Worm (Caenorhabditis elegans) whole organism, L2 larva: Measurements from ENCODE around the gene sdz-27.

Experiments
- aly-2 ChIP-seq: fragments of 150-350 bp; optimal IDR thresholded peaks from 2 replicates; lab custom pipeline; 2014; ENCODE audit warnings: missing biosample characterization, missing genetic modification characterization
- elt-3 ChIP-seq: sonication (generic microtip); optimal IDR thresholded peaks from 2 replicates; lab custom pipeline; 2017; ENCODE audit warnings: missing biosample characterization, missing genetic modification characterization
- lin-13 ChIP-seq: fragments of 150-350 bp; optimal IDR thresholded peaks from 2 replicates; lab custom pipeline; 2014; ENCODE audit warnings: missing biosample characterization, missing genetic modification reagents, missing genetic modification characterization

DNA sequence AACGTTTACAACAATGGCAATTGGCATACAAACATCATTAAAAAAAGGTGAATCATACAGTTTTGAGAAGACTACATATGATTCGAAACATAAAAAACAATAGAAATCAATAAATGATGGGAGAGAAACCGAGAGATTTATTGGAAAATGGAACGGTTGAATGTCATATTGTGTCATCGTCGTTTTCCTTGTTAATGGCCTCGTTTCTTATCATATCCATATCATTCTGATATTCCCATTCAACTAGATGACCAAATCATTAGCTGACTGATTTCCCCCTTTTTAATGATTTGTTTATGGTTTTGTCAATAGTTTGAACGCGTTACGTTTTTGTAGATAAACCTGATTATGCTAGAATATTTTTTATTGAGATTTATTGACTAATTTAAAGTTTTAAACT lies 12.1 kb upstream of the sdz-27 start:
- TF ChIP-seq aly-2 = no peak
- TF ChIP-seq lin-13 = no peak
- no peak for TF ChIP-seq elt-3
